Worm (Caenorhabditis elegans) whole organism, L4 larva: Measurements from ENCODE around the gene C08B6.18.

ENCODE experiments used
- F26F4.8 ChIP-seq: fragments of 200-800 bp; sonication (Bioruptor generic); conservative IDR thresholded peaks from 2 replicates; pipeline ENCODE4 v1.3.6; 2022; ENCODE audit warnings: missing genetic modification characterization, missing compliant biosample characterization
- F37D6.2 ChIP-seq: sonication (generic microtip); optimal IDR thresholded peaks from 2 replicates; lab custom pipeline; 2016; ENCODE audit warnings: mild to moderate bottlenecking, missing genetic modification characterization, missing compliant biosample characterization
- F44E2.7 ChIP-seq: fragments of 200-800 bp; sonication (Bioruptor generic); IDR thresholded peaks from 2 replicates; pipeline ENCODE4 v2.1.2; 2022; ENCODE audit warnings: missing genetic modification characterization, missing compliant biosample characterization
- R02D3.7 ChIP-seq: fragments of 150-350 bp; sonication (generic microtip); optimal IDR thresholded peaks from 3 replicates; lab custom pipeline; 2014; ENCODE audit warnings: missing biosample characterization, missing genetic modification characterization
- ZK546.5 ChIP-seq, 2 experiments: sonication (generic microtip); optimal IDR thresholded peaks; 2 replicates each; lab custom pipeline; 2017; ENCODE audit warnings: missing biosample characterization in 2 of 2, missing genetic modification characterization in 2 of 2
- aha-1 ChIP-seq: fragments of 150-350 bp; peaks from one replicate; lab custom pipeline; 2014; ENCODE audit warnings: missing biosample characterization, missing genetic modification characterization
- aly-2 ChIP-seq: sonication (generic microtip); optimal IDR thresholded peaks from 2 replicates; lab custom pipeline; 2018; ENCODE audit warnings: missing biosample characterization, missing genetic modification characterization
- arid-1 ChIP-seq: fragments of 200-800 bp; sonication (Bioruptor generic); conservative IDR thresholded peaks from 2 replicates; pipeline ENCODE4 v1.3.6; 2022; ENCODE audit warnings: missing genetic modification reagents, missing genetic modification characterization, missing compliant biosample characterization
- attf-4 ChIP-seq: sonication (generic microtip); optimal IDR thresholded peaks from 3 replicates; lab custom pipeline; 2017; ENCODE audit warnings: missing biosample characterization, missing genetic modification characterization
- ceh-20 ChIP-seq: fragments of 200-800 bp; sonication (Bioruptor generic); IDR thresholded peaks from 2 replicates; pipeline ENCODE4 v1.3.6; 2022; ENCODE audit warnings: missing genetic modification reagents, missing genetic modification characterization, missing compliant biosample characterization
- ceh-82 ChIP-seq: sonication (generic microtip); optimal IDR thresholded peaks from 2 replicates; lab custom pipeline; 2017; ENCODE audit warnings: missing biosample characterization, missing genetic modification characterization
- cey-2 ChIP-seq: sonication (generic microtip); optimal IDR thresholded peaks from 3 replicates; lab custom pipeline; 2017; ENCODE audit warnings: missing genetic modification characterization, mild to moderate bottlenecking, missing compliant biosample characterization, antibody characterized with exemption, borderline replicate concordance; ENCODE audit not compliant: insufficient read depth
- daf-16 ChIP-seq, 3 experiments: sonication (generic microtip); optimal IDR thresholded peaks; 2 replicates each; lab custom pipeline; 2016 to 2017; ENCODE audit warnings: missing genetic modification characterization in 3 of 3, missing genetic modification reagents in 3 of 3, mild to moderate bottlenecking in 2 of 3, missing compliant biosample characterization in 2 of 3, missing biosample characterization in 1 of 3, moderate library complexity in 1 of 3
- daf-8 ChIP-seq: fragments of 200-800 bp; sonication (Bioruptor generic); IDR thresholded peaks from 2 replicates; pipeline ENCODE4 v1.3.6; 2022; ENCODE audit warnings: missing genetic modification characterization, missing compliant biosample characterization
- dmd-6 ChIP-seq: fragments of 200-800 bp; sonication (Bioruptor generic); IDR thresholded peaks from 2 replicates; pipeline ENCODE4 v1.3.6; 2022; ENCODE audit warnings: missing genetic modification reagents, missing genetic modification characterization, missing compliant biosample characterization
- dmd-9 ChIP-seq: fragments of 200-800 bp; sonication (Bioruptor generic); IDR thresholded peaks from 2 replicates; pipeline ENCODE4 v1.3.6; 2022; ENCODE audit warnings: missing genetic modification reagents, missing genetic modification characterization, missing compliant biosample characterization
- duxl-1 ChIP-seq: sonication (generic microtip); optimal IDR thresholded peaks from 2 replicates; lab custom pipeline; 2016; ENCODE audit warnings: mild to moderate bottlenecking, missing genetic modification characterization, moderate library complexity, missing compliant biosample characterization; ENCODE audit not compliant: poor library complexity
- egl-27 ChIP-seq: sonication (generic microtip); optimal IDR thresholded peaks from 3 replicates; lab custom pipeline; 2017; ENCODE audit warnings: missing biosample characterization, missing genetic modification reagents, missing genetic modification characterization
- lim-7 ChIP-seq: fragments of 200-800 bp; sonication (Bioruptor generic); IDR thresholded peaks from 2 replicates; pipeline ENCODE4 v1.3.6; 2022; ENCODE audit warnings: missing genetic modification characterization, missing compliant biosample characterization
- lin-15B ChIP-seq: fragments of 150-350 bp; sonication (generic microtip); optimal IDR thresholded peaks from 3 replicates; lab custom pipeline; 2014; ENCODE audit warnings: missing biosample characterization, missing genetic modification characterization
- lin-38 ChIP-seq: fragments of 200-800 bp; sonication (Bioruptor generic); IDR thresholded peaks from 2 replicates; pipeline ENCODE4 v1.3.6; 2022; ENCODE audit warnings: missing genetic modification reagents, missing genetic modification characterization, missing compliant biosample characterization
- lin-39 ChIP-seq: fragments of 150-350 bp; optimal IDR thresholded peaks from 2 replicates; lab custom pipeline; 2014; ENCODE audit warnings: missing biosample characterization, missing genetic modification reagents, missing genetic modification characterization
- lir-3 ChIP-seq: sonication (generic microtip); optimal IDR thresholded peaks from 2 replicates; lab custom pipeline; 2016; ENCODE audit warnings: mild to moderate bottlenecking, missing genetic modification characterization, missing compliant biosample characterization
- madf-9 ChIP-seq: fragments of 200-800 bp; sonication (Bioruptor generic); conservative IDR thresholded peaks from 2 replicates; pipeline ENCODE4 v1.3.6; 2022; ENCODE audit warnings: missing genetic modification reagents, missing genetic modification characterization, missing compliant biosample characterization
- mdl-1 ChIP-seq, 2 experiments: fragments of 150-350 bp in 1 of 2; sonication (generic microtip) in 1 of 2; optimal IDR thresholded peaks; 2 replicates each; lab custom pipeline; 2014 to 2017; ENCODE audit warnings: missing biosample characterization in 2 of 2, missing genetic modification characterization in 2 of 2
- mep-1 ChIP-seq: fragments of 150-350 bp; sonication (generic microtip); optimal IDR thresholded peaks from 3 replicates; lab custom pipeline; 2014; ENCODE audit warnings: missing biosample characterization, missing genetic modification characterization
- mes-2 ChIP-seq: sonication (generic microtip); optimal IDR thresholded peaks from 2 replicates; lab custom pipeline; 2016; ENCODE audit warnings: missing genotype, mild to moderate bottlenecking, missing genetic modification characterization, missing compliant biosample characterization; ENCODE audit not compliant: poor library complexity, severe bottlenecking
- nhr-102 ChIP-seq: sonication (generic microtip); optimal IDR thresholded peaks from 2 replicates; lab custom pipeline; 2016; ENCODE audit warnings: mild to moderate bottlenecking, missing genetic modification characterization, moderate library complexity, missing compliant biosample characterization
- nhr-41 ChIP-seq: fragments of 200-800 bp; sonication (Bioruptor generic); IDR thresholded peaks from 2 replicates; pipeline ENCODE4 v1.3.6; 2022; ENCODE audit warnings: missing genetic modification reagents, missing genetic modification characterization, missing compliant biosample characterization
- nhr-42 ChIP-seq: fragments of 200-800 bp; sonication (Bioruptor generic); IDR thresholded peaks from 2 replicates; pipeline ENCODE4 v1.3.6; 2022; ENCODE audit warnings: missing genetic modification characterization, missing compliant biosample characterization
- nhr-48 ChIP-seq: sonication (generic microtip); optimal IDR thresholded peaks from 2 replicates; lab custom pipeline; 2016; ENCODE audit warnings: mild to moderate bottlenecking, missing genetic modification characterization, missing compliant biosample characterization
- nhr-6 ChIP-seq: fragments of 150-350 bp; optimal IDR thresholded peaks from 2 replicates; lab custom pipeline; 2014; ENCODE audit warnings: missing biosample characterization, missing genetic modification characterization
- rbr-2 ChIP-seq: sonication (generic microtip); optimal IDR thresholded peaks from 2 replicates; lab custom pipeline; 2016; ENCODE audit warnings: missing genotype, missing genetic modification characterization, missing compliant biosample characterization
- saeg-2 ChIP-seq: fragments of 200-800 bp; sonication (Bioruptor generic); IDR thresholded peaks from 2 replicates; pipeline ENCODE4 v1.3.6; 2022; ENCODE audit warnings: missing genetic modification reagents, missing genetic modification characterization, missing compliant biosample characterization
- sdz-12 ChIP-seq: fragments of 200-800 bp; sonication (Bioruptor generic); optimal IDR thresholded peaks from 2 replicates; lab custom pipeline; 2018; ENCODE audit warnings: mild to moderate bottlenecking, missing genetic modification characterization, missing compliant biosample characterization
- set-16 ChIP-seq: fragments of 200-800 bp; sonication (Bioruptor generic); IDR thresholded peaks from 2 replicates; pipeline ENCODE4 v1.3.6; 2022; ENCODE audit warnings: missing genetic modification reagents, missing genetic modification characterization, missing compliant biosample characterization
- spr-1 ChIP-seq: sonication (generic microtip); optimal IDR thresholded peaks from 2 replicates; lab custom pipeline; 2016; ENCODE audit warnings: mild to moderate bottlenecking, missing genetic modification characterization, missing compliant biosample characterization
- spr-3 ChIP-seq: fragments of 200-800 bp; sonication (Bioruptor generic); optimal IDR thresholded peaks from 2 replicates; lab custom pipeline; 2018; ENCODE audit warnings: mild to moderate bottlenecking, missing genetic modification characterization, missing compliant biosample characterization
- tag-97 ChIP-seq: fragments of 200-800 bp; sonication (Bioruptor generic); IDR thresholded peaks from 2 replicates; pipeline ENCODE4 v1.3.6; 2022; ENCODE audit warnings: missing genetic modification characterization, missing compliant biosample characterization
- tra-1 ChIP-seq: fragments of 200-800 bp; sonication (Bioruptor generic); IDR thresholded peaks from 2 replicates; pipeline ENCODE4 v1.3.6; 2022; ENCODE audit warnings: missing genetic modification reagents, missing genetic modification characterization, missing compliant biosample characterization
- unc-39 ChIP-seq: sonication (generic microtip); optimal IDR thresholded peaks from 2 replicates; lab custom pipeline; 2017; ENCODE audit warnings: missing biosample characterization, missing genetic modification characterization
- zag-1 ChIP-seq: fragments of 150-350 bp; optimal IDR thresholded peaks from 2 replicates; lab custom pipeline; 2014; ENCODE audit warnings: missing biosample characterization, missing genetic modification characterization
- zfp-2 ChIP-seq: sonication (generic microtip); optimal IDR thresholded peaks from 2 replicates; lab custom pipeline; 2016; ENCODE audit warnings: mild to moderate bottlenecking, missing genetic modification characterization, missing compliant biosample characterization
- zfp-3 ChIP-seq: fragments of 200-800 bp; sonication (Bioruptor generic); conservative IDR thresholded peaks from 2 replicates; pipeline ENCODE4 v1.3.6; 2022; ENCODE audit warnings: missing genetic modification reagents, missing genetic modification characterization, missing compliant biosample characterization
- ztf-11 ChIP-seq: fragments of 150-350 bp; optimal IDR thresholded peaks from 2 replicates; lab custom pipeline; 2014; ENCODE audit warnings: missing biosample characterization, missing genetic modification characterization

Gene C08B6.18

ce11 chrV:10174632-10175075 lies 40.7 kb upstream of the C08B6.18 start (continued):
- 0 out of 2 replicates have a peak, but pooled peaks have one; percentile 31 for TF ChIP-seq arid-1 (GFP tag; lab: Robert Waterston, UW)
- peak; percentile 85 for TF ChIP-seq mep-1
- TF ChIP-seq zfp-2 (tag; lab: Kevin White, UChicago), result no peak
- no peak for TF ChIP-seq lim-7 (GFP tag; lab: Robert Waterston, UW)
- TF ChIP-seq unc-39 (tag; lab: Kevin White, UChicago), result no peak
- no peak for TF ChIP-seq daf-8 (GFP tag; lab: Robert Waterston, UW)
- peak; percentile 47 for TF ChIP-seq dmd-6
- no peak for TF ChIP-seq cey-2 (tag; lab: Kevin White, UChicago)
- peak; percentile 100 for TF ChIP-seq aha-1 (tag; lab: Kevin White, UChicago)
- 0 out of 2 replicates have a peak, but pooled peaks have one; percentile 15 for TF ChIP-seq nhr-42 (GFP tag; lab: Robert Waterston, UW)
- peak; percentile 81 for TF ChIP-seq set-16 (GFP tag; lab: Robert Waterston, UW)
- TF ChIP-seq ZK546.5 (tag; optimal IDR thresholded peaks at IDR 0.05; lab: Kevin White, UChicago), result no peak
- TF ChIP-seq duxl-1 (tag; lab: Kevin White, UChicago), result no peak
- peak; percentile 36; the same call in 1 of the 2 replicates for TF ChIP-seq tra-1 (GFP tag; lab: Robert Waterston, UW)
- peak; percentile 20 for TF ChIP-seq zag-1 (tag; lab: Kevin White, UChicago)
- peak; percentile 25 for TF ChIP-seq nhr-48 (tag; lab: Kevin White, UChicago)
- no peak for TF ChIP-seq attf-4 (tag; lab: Kevin White, UChicago)
- TF ChIP-seq lin-39 (tag; lab: Kevin White, UChicago), result no peak
- 0 out of 2 replicates have a peak, but pooled peaks have one; percentile 26 for TF ChIP-seq saeg-2
- TF ChIP-seq dmd-9 (GFP tag; lab: Robert Waterston, UW), result no peak
- TF ChIP-seq nhr-41, result no peak
- TF ChIP-seq zfp-3 (GFP tag; lab: Robert Waterston, UW), result no peak
- no peak for TF ChIP-seq spr-3 (GFP tag; lab: Kevin White, UChicago)
- TF ChIP-seq mes-2 (tag; lab: Kevin White, UChicago), result peak; percentile 34
- TF ChIP-seq egl-27 (tag; lab: Kevin White, UChicago), result no peak
- TF ChIP-seq spr-1, result no peak
- no peak for TF ChIP-seq F44E2.7
- TF ChIP-seq mdl-1 (tag; optimal IDR thresholded peaks at IDR 0.05; lab: Kevin White, UChicago), result peak; percentile 18 to 90
- peak; percentile 58; the same call in 1 of the 2 replicates for TF ChIP-seq ceh-20 (GFP tag; lab: Robert Waterston, UW)
- no peak for TF ChIP-seq ceh-82
- TF ChIP-seq lir-3 (tag; lab: Kevin White, UChicago), result no peak
- TF ChIP-seq lin-38, result peak; percentile 47; the same call in 1 of the 2 replicates
- no peak for TF ChIP-seq aly-2 (tag; lab: Kevin White, UChicago)
- no peak for TF ChIP-seq sdz-12 (GFP tag; lab: Kevin White, UChicago)
- no peak for TF ChIP-seq lin-15B (tag; lab: Kevin White, UChicago)
- no peak for TF ChIP-seq ztf-11 (tag; lab: Kevin White, UChicago)
- no peak for TF ChIP-seq daf-16 (GFP tag; optimal IDR thresholded peaks at IDR 0.05; lab: Kevin White, UChicago)
- no peak for TF ChIP-seq daf-16 (tag; optimal IDR thresholded peaks at IDR 0.05; lab: Kevin White, UChicago)
- TF ChIP-seq tag-97 (GFP tag; lab: Robert Waterston, UW), result no peak
- TF ChIP-seq rbr-2 (tag; lab: Kevin White, UChicago), result peak; percentile 89
- TF ChIP-seq nhr-102 (tag; lab: Kevin White, UChicago), result no peak
- no peak for TF ChIP-seq madf-9 (GFP tag; lab: Robert Waterston, UW)
- no peak for TF ChIP-seq R02D3.7
- TF ChIP-seq nhr-6 (tag; lab: Kevin White, UChicago), result no peak
- TF ChIP-seq F26F4.8, result no peak
- TF ChIP-seq F37D6.2 (tag; lab: Kevin White, UChicago), result peak; percentile 84
